Worm (Caenorhabditis elegans) whole organism, mixed stage, embryonic: ENCODE results near the gene str-175.

Experiments used
- M03D4.4 ChIP-seq: sonication (generic microtip); optimal IDR thresholded peaks from 2 replicates; lab custom pipeline; 2017; ENCODE audit warnings: mild to moderate bottlenecking, missing genetic modification characterization, missing compliant biosample characterization
- bed-3 ChIP-seq: fragments of 200-800 bp; sonication (Bioruptor generic); optimal IDR thresholded peaks from 3 replicates; lab custom pipeline; 2018; ENCODE audit warnings: mild to moderate bottlenecking, missing genetic modification characterization, moderate library complexity, missing compliant biosample characterization
- cnd-1 ChIP-seq: fragments of 200-800 bp; sonication (Bioruptor generic); optimal IDR thresholded peaks from 2 replicates; lab custom pipeline; 2018; ENCODE audit warnings: mild to moderate bottlenecking, missing genetic modification characterization, missing compliant biosample characterization
- drap-1 ChIP-seq: fragments of 200-800 bp; sonication (Bioruptor generic); optimal IDR thresholded peaks from 3 replicates; lab custom pipeline; 2018; ENCODE audit warnings: mild to moderate bottlenecking, missing genetic modification characterization, missing compliant biosample characterization
- flh-1 ChIP-seq: fragments of 200-800 bp; sonication (Bioruptor generic); optimal IDR thresholded peaks from 2 replicates; lab custom pipeline; 2018; ENCODE audit warnings: mild to moderate bottlenecking, missing genetic modification characterization, moderate library complexity, missing compliant biosample characterization
- lin-13 ChIP-seq: fragments of 150-350 bp; optimal IDR thresholded peaks from 2 replicates; lab custom pipeline; 2014; ENCODE audit warnings: missing biosample characterization, missing genetic modification characterization
- lin-32 ChIP-seq: fragments of 200-800 bp; sonication (Bioruptor generic); optimal IDR thresholded peaks from 2 replicates; lab custom pipeline; 2018; ENCODE audit warnings: mild to moderate bottlenecking, missing genetic modification characterization, missing compliant biosample characterization
- mls-2 ChIP-seq: sonication (generic microtip); optimal IDR thresholded peaks from 2 replicates; lab custom pipeline; 2016; ENCODE audit warnings: mild to moderate bottlenecking, missing genetic modification characterization, moderate library complexity, missing compliant biosample characterization
- nhr-28 ChIP-seq: fragments of 150-350 bp; optimal IDR thresholded peaks from 2 replicates; lab custom pipeline; 2014; ENCODE audit warnings: missing biosample characterization, missing genetic modification characterization
- nhr-76 ChIP-seq: sonication (generic microtip); optimal IDR thresholded peaks from 2 replicates; lab custom pipeline; 2017; ENCODE audit warnings: missing biosample characterization, missing genetic modification characterization
- snpc-4 ChIP-seq: fragments of 150-350 bp; optimal IDR thresholded peaks from 2 replicates; lab custom pipeline; 2014; ENCODE audit warnings: missing biosample characterization, missing genetic modification characterization
- unc-62 ChIP-seq: fragments of 150-350 bp; optimal IDR thresholded peaks from 2 replicates; lab custom pipeline; 2014; ENCODE audit warnings: missing biosample characterization, missing genetic modification reagents, missing genetic modification characterization
- zip-8 ChIP-seq: fragments of 150-350 bp; optimal IDR thresholded peaks from 2 replicates; lab custom pipeline; 2014; ENCODE audit warnings: missing biosample characterization, missing genetic modification characterization
- ztf-11 ChIP-seq: fragments of 150-350 bp; optimal IDR thresholded peaks from 2 replicates; lab custom pipeline; 2014; ENCODE audit warnings: missing biosample characterization, missing genetic modification characterization

DNA sequence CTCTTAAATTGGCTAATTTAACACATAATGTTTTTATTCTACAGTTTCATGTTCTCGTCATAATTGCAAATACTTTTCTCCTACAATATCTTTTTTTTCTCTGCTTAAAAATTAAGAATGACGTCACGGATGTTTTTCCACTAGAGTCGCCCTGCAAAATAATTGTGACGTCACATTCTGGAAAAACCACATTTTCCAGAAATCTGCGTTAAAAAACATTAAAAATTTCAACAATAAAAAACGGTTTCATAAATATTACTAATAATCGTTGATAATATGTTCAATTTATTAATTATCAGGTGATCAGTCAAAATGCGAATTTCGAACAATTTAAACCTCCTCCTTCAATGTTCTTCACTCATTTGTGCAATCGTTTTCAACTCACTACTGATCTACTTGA lies 13.5 kb upstream of the str-175 start, which contains the start of gene str-166:
- no peak for TF ChIP-seq nhr-28 (tag; lab: Kevin White, UChicago)
- TF ChIP-seq ztf-11 (tag; lab: Kevin White, UChicago): no peak
- TF ChIP-seq snpc-4: no peak
- no peak for TF ChIP-seq flh-1 (GFP tag; lab: Kevin White, UChicago)
- no peak for TF ChIP-seq unc-62 (GFP tag; lab: Kevin White, UChicago)
- TF ChIP-seq zip-8 (tag; lab: Kevin White, UChicago): peak; percentile 75
- no peak for TF ChIP-seq nhr-76 (tag; lab: Kevin White, UChicago)
- TF ChIP-seq M03D4.4 (tag; lab: Kevin White, UChicago): no peak
- no peak for TF ChIP-seq cnd-1 (tag; lab: Kevin White, UChicago)
- no peak for TF ChIP-seq mls-2 (tag; lab: Kevin White, UChicago)
- no peak for TF ChIP-seq drap-1
- no peak for TF ChIP-seq lin-32 (GFP tag; lab: Kevin White, UChicago)
- TF ChIP-seq bed-3 (GFP tag; lab: Kevin White, UChicago): no peak
- no peak for TF ChIP-seq lin-13
